Worm (Caenorhabditis elegans) whole organism, L4 larva: ENCODE measurements around the gene str-141.
"Not testable (repeated sequence)": the region's sequence is repeated elsewhere in the genome, so short reads cannot be mapped to it uniquely, and the experiment has no call there.

Experiments
- F10B5.3 ChIP-seq: sonication (generic microtip); optimal IDR thresholded peaks from 2 replicates; lab custom pipeline; 2016; ENCODE audit warnings: mild to moderate bottlenecking, missing genetic modification characterization, missing compliant biosample characterization
- F44E2.7 ChIP-seq: fragments of 200-800 bp; sonication (Bioruptor generic); IDR thresholded peaks from 2 replicates; pipeline ENCODE4 v2.1.2; 2022; ENCODE audit warnings: missing genetic modification characterization, missing compliant biosample characterization
- F49E8.2 ChIP-seq: sonication (generic microtip); optimal IDR thresholded peaks from 2 replicates; lab custom pipeline; 2016; ENCODE audit warnings: missing compliant biosample characterization, mild to moderate bottlenecking, missing genetic modification characterization, borderline replicate concordance
- Y48G9A.11 ChIP-seq: fragments of 200-800 bp; sonication (Bioruptor generic); IDR thresholded peaks from 2 replicates; pipeline ENCODE4 v1.3.6; 2022; ENCODE audit warnings: missing genetic modification reagents, missing genetic modification characterization, missing compliant biosample characterization
- Y75B8A.6 ChIP-seq: fragments of 200-800 bp; sonication (Bioruptor generic); IDR thresholded peaks from 2 replicates; pipeline ENCODE4 v1.3.6; 2022; ENCODE audit warnings: missing genetic modification reagents, missing genetic modification characterization, missing compliant biosample characterization
- ZK337.2 ChIP-seq: fragments of 200-800 bp; sonication (Bioruptor generic); IDR thresholded peaks from 2 replicates; pipeline ENCODE4 v1.3.6; 2022; ENCODE audit warnings: missing genetic modification reagents, missing genetic modification characterization, missing compliant biosample characterization
- aha-1 ChIP-seq: fragments of 150-350 bp; peaks from one replicate; lab custom pipeline; 2014; ENCODE audit warnings: missing biosample characterization, missing genetic modification characterization
- ceh-28 ChIP-seq: fragments of 150-350 bp; optimal IDR thresholded peaks from 2 replicates; lab custom pipeline; 2014; ENCODE audit warnings: missing biosample characterization, missing genetic modification reagents, missing genetic modification characterization
- ceh-44 ChIP-seq: fragments of 200-800 bp; sonication (Bioruptor generic); IDR thresholded peaks from 2 replicates; pipeline ENCODE4 v1.3.6; 2022; ENCODE audit warnings: missing genetic modification reagents, missing genetic modification characterization, missing compliant biosample characterization
- cey-2 ChIP-seq: sonication (generic microtip); optimal IDR thresholded peaks from 3 replicates; lab custom pipeline; 2017; ENCODE audit warnings: missing genetic modification characterization, mild to moderate bottlenecking, missing compliant biosample characterization, antibody characterized with exemption, borderline replicate concordance; ENCODE audit not compliant: insufficient read depth
- daf-8 ChIP-seq: fragments of 200-800 bp; sonication (Bioruptor generic); IDR thresholded peaks from 2 replicates; pipeline ENCODE4 v1.3.6; 2022; ENCODE audit warnings: missing genetic modification characterization, missing compliant biosample characterization
- dmd-6 ChIP-seq: fragments of 200-800 bp; sonication (Bioruptor generic); IDR thresholded peaks from 2 replicates; pipeline ENCODE4 v1.3.6; 2022; ENCODE audit warnings: missing genetic modification reagents, missing genetic modification characterization, missing compliant biosample characterization
- duxl-1 ChIP-seq: sonication (generic microtip); optimal IDR thresholded peaks from 2 replicates; lab custom pipeline; 2016; ENCODE audit warnings: mild to moderate bottlenecking, missing genetic modification characterization, moderate library complexity, missing compliant biosample characterization; ENCODE audit not compliant: poor library complexity
- hif-1 ChIP-seq, 2 experiments: sonication (generic microtip); optimal IDR thresholded peaks; 2 replicates each; lab custom pipeline; 2016 to 2017; ENCODE audit warnings: missing compliant biosample characterization in 2 of 2, missing genetic modification characterization in 2 of 2, missing genetic modification reagents in 2 of 2, missing genotype in 2 of 2, mild to moderate bottlenecking in 1 of 2
- lin-1 ChIP-seq: fragments of 200-800 bp; sonication (Bioruptor generic); IDR thresholded peaks from 2 replicates; pipeline ENCODE4 v1.3.6; 2022; ENCODE audit warnings: missing genetic modification reagents, missing genetic modification characterization, missing compliant biosample characterization
- lin-13 ChIP-seq: fragments of 150-350 bp; optimal IDR thresholded peaks from 2 replicates; lab custom pipeline; 2014; ENCODE audit warnings: missing biosample characterization, missing genetic modification reagents, missing genetic modification characterization
- mdl-1 ChIP-seq, 2 experiments: fragments of 150-350 bp in 1 of 2; sonication (generic microtip) in 1 of 2; optimal IDR thresholded peaks; 2 replicates each; lab custom pipeline; 2014 to 2017; ENCODE audit warnings: missing biosample characterization in 2 of 2, missing genetic modification characterization in 2 of 2
- mxl-2 ChIP-seq: fragments of 200-800 bp; sonication (Bioruptor generic); conservative IDR thresholded peaks from 2 replicates; pipeline ENCODE4 v1.3.6; 2022; ENCODE audit warnings: missing genetic modification reagents, missing genetic modification characterization, missing compliant biosample characterization
- mxl-3 ChIP-seq: fragments of 200-800 bp; sonication (Bioruptor generic); optimal IDR thresholded peaks from 2 replicates; lab custom pipeline; 2018; ENCODE audit warnings: mild to moderate bottlenecking, missing genetic modification characterization, missing compliant biosample characterization
- nhr-102 ChIP-seq: sonication (generic microtip); optimal IDR thresholded peaks from 2 replicates; lab custom pipeline; 2016; ENCODE audit warnings: mild to moderate bottlenecking, missing genetic modification characterization, moderate library complexity, missing compliant biosample characterization
- nhr-11 ChIP-seq: fragments of 150-350 bp; optimal IDR thresholded peaks from 2 replicates; lab custom pipeline; 2014; ENCODE audit warnings: missing biosample characterization, missing genetic modification characterization
- nhr-25 ChIP-seq: sonication (generic microtip); optimal IDR thresholded peaks from 2 replicates; lab custom pipeline; 2017; ENCODE audit warnings: missing genetic modification characterization, mild to moderate bottlenecking, missing compliant biosample characterization, antibody characterized with exemption, moderate library complexity, borderline replicate concordance; ENCODE audit not compliant: insufficient read depth
- nhr-28 ChIP-seq: fragments of 150-350 bp; optimal IDR thresholded peaks from 2 replicates; lab custom pipeline; 2014; ENCODE audit warnings: missing biosample characterization, missing genetic modification characterization
- pqm-1 ChIP-seq: sonication (generic microtip); optimal IDR thresholded peaks from 2 replicates; lab custom pipeline; 2017; ENCODE audit warnings: missing biosample characterization, missing genetic modification characterization
- snpc-1.2 ChIP-seq: fragments of 200-800 bp; sonication (Bioruptor generic); IDR thresholded peaks from 2 replicates; pipeline ENCODE4 v1.3.6; 2022; ENCODE audit warnings: missing genetic modification reagents, missing genetic modification characterization, missing compliant biosample characterization
- spr-1 ChIP-seq: sonication (generic microtip); optimal IDR thresholded peaks from 2 replicates; lab custom pipeline; 2016; ENCODE audit warnings: mild to moderate bottlenecking, missing genetic modification characterization, missing compliant biosample characterization
- tra-1 ChIP-seq: fragments of 200-800 bp; sonication (Bioruptor generic); IDR thresholded peaks from 2 replicates; pipeline ENCODE4 v1.3.6; 2022; ENCODE audit warnings: missing genetic modification reagents, missing genetic modification characterization, missing compliant biosample characterization
- unc-62 ChIP-seq, 3 experiments: fragments of 150-350 bp in 1 of 3; sonication (generic microtip); optimal IDR thresholded peaks in 2 of 3; peaks in 1 of 3; 1 replicate in 1 of 3; 2 replicates in 2 of 3; lab custom pipeline; 2014 to 2017; ENCODE audit warnings: missing biosample characterization in 3 of 3, missing genetic modification characterization in 3 of 3, missing genetic modification reagents in 3 of 3, missing genotype in 1 of 3
- vab-7 ChIP-seq: fragments of 200-800 bp; sonication (Bioruptor generic); IDR thresholded peaks from 2 replicates; pipeline ENCODE4 v1.3.6; 2022; ENCODE audit warnings: missing genetic modification reagents, missing genetic modification characterization, missing compliant biosample characterization
- zfp-3 ChIP-seq: fragments of 200-800 bp; sonication (Bioruptor generic); conservative IDR thresholded peaks from 2 replicates; pipeline ENCODE4 v1.3.6; 2022; ENCODE audit warnings: missing genetic modification reagents, missing genetic modification characterization, missing compliant biosample characterization
- zip-2 ChIP-seq: fragments of 150-350 bp; optimal IDR thresholded peaks from 2 replicates; lab custom pipeline; 2014; ENCODE audit warnings: missing biosample characterization, missing genetic modification characterization

Gene str-141

DNA sequence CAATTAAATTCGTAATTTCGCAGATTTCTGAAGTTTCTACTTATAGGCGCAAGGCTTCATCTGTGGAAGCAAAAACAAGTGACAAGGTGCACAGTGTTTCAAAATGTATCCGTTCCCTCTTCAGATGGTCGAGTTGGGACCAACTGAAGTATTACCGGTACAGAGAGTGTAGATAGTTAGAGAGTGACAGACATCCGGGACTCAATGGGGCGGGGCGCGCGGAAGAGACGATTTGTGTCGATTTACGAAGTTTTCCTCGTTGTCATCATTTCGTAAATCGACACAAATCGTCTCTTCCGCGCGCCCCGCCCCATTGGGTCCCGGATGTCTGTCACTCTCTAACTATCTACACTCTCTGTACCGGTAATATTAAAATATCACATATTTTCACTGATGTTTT lies 37.5 kb downstream of the str-141 start, which contains the start of gene C03E10.3:
Gene C03E10.3 (plus strand): TSS at position 301 of the 400 bp plus-strand sequence.
- not testable (repeated sequence) for TF ChIP-seq mxl-3 (GFP tag; lab: Kevin White, UChicago); nhr-102 (tag; lab: Kevin White, UChicago); tra-1 (GFP tag; lab: Robert Waterston, UW)

- TF ChIP-seq nhr-25 (tag; lab: Kevin White, UChicago) = no peak
- TF ChIP-seq F10B5.3 (tag; lab: Kevin White, UChicago) = no peak
- TF ChIP-seq Y75B8A.6 (GFP tag; lab: Robert Waterston, UW) = no peak
- no peak for TF ChIP-seq Y48G9A.11
- TF ChIP-seq ceh-28 = no peak
- no peak for TF ChIP-seq lin-1 (GFP tag; lab: Robert Waterston, UW)
- TF ChIP-seq zip-2 (tag; lab: Kevin White, UChicago) = no peak
- no peak for TF ChIP-seq cey-2 (tag; lab: Kevin White, UChicago)
- no peak for TF ChIP-seq ZK337.2 (GFP tag; lab: Robert Waterston, UW)
- TF ChIP-seq nhr-11 (tag; lab: Kevin White, UChicago) = no peak
- TF ChIP-seq daf-8 = no peak
- no peak for TF ChIP-seq dmd-6 (GFP tag; lab: Robert Waterston, UW)
- TF ChIP-seq nhr-102 (tag; lab: Kevin White, UChicago) = no peak
- no peak for TF ChIP-seq lin-13 (GFP tag; lab: Kevin White, UChicago)
- TF ChIP-seq vab-7 (GFP tag; lab: Robert Waterston, UW) = no peak
- no peak for TF ChIP-seq ceh-44 (GFP tag; lab: Robert Waterston, UW)
- no peak for TF ChIP-seq spr-1 (tag; lab: Kevin White, UChicago)
- no peak for TF ChIP-seq pqm-1
Measured at ce11 chrV:11282272-11282671, 41.3 kb downstream of the str-141 start, which contains the start of gene gly-20. Gene gly-20, plus strand, starts transcription at chrV:11282572.

- TF ChIP-seq mxl-2 = no peak
- peak in 1 of 2 experiments; percentile 9 for TF ChIP-seq mdl-1 (tag; optimal IDR thresholded peaks at IDR 0.05; lab: Kevin White, UChicago)
- peak; percentile 92 for TF ChIP-seq aha-1
- peak; percentile 27 for TF ChIP-seq nhr-28 (tag; lab: Kevin White, UChicago)
- TF ChIP-seq zfp-3 = no peak
- TF ChIP-seq ceh-44 (GFP tag; lab: Robert Waterston, UW) = no peak
- TF ChIP-seq mxl-3 (GFP tag; lab: Kevin White, UChicago) = peak; percentile 45
- no peak for TF ChIP-seq snpc-1.2 (GFP tag; lab: Robert Waterston, UW)
- peak in 1 of 2 experiments; percentile 90 for TF ChIP-seq unc-62 (GFP tag; optimal IDR thresholded peaks at IDR 0.05 in 1 of 2; lab: Kevin White, UChicago)
- TF ChIP-seq unc-62 (tag; optimal IDR thresholded peaks at IDR 0.05; lab: Kevin White, UChicago) = no peak
- TF ChIP-seq duxl-1 (tag; lab: Kevin White, UChicago) = no peak
- no peak for TF ChIP-seq hif-1 (tag; optimal IDR thresholded peaks at IDR 0.05; lab: Kevin White, UChicago)
Measured at ce11 chrV:11281414-11282209, 42.0 kb downstream of the str-141 start.

ce11 chrV:11279564-11279963 lies 44.1 kb downstream of the str-141 start:
- TF ChIP-seq F44E2.7 (GFP tag; lab: Robert Waterston, UW) (no peak), F49E8.2 (tag; lab: Kevin White, UChicago) (peak; percentile 37)
